Worm (Caenorhabditis elegans) whole organism, mixed stage, embryonic: ENCODE measurements around the gene mam-1.

ENCODE experiments used
- M03D4.4 ChIP-seq: sonication (generic microtip); optimal IDR thresholded peaks from 2 replicates; lab custom pipeline; 2017; ENCODE audit warnings: mild to moderate bottlenecking, missing genetic modification characterization, missing compliant biosample characterization
- bed-3 ChIP-seq: fragments of 200-800 bp; sonication (Bioruptor generic); optimal IDR thresholded peaks from 3 replicates; lab custom pipeline; 2018; ENCODE audit warnings: mild to moderate bottlenecking, missing genetic modification characterization, moderate library complexity, missing compliant biosample characterization
- blmp-1 ChIP-seq: fragments of 150-350 bp; optimal IDR thresholded peaks from 2 replicates; lab custom pipeline; 2014; ENCODE audit warnings: missing biosample characterization, missing genetic modification characterization
- ceh-39 ChIP-seq: fragments of 150-350 bp; optimal IDR thresholded peaks from 2 replicates; lab custom pipeline; 2014; ENCODE audit warnings: missing biosample characterization, missing genetic modification characterization
- ceh-43 ChIP-seq: fragments of 200-800 bp; sonication (Bioruptor generic); optimal IDR thresholded peaks from 2 replicates; lab custom pipeline; 2018; ENCODE audit warnings: mild to moderate bottlenecking, missing genetic modification characterization, moderate library complexity, missing compliant biosample characterization
- ceh-83 ChIP-seq: fragments of 200-800 bp; sonication (Bioruptor generic); optimal IDR thresholded peaks from 2 replicates; lab custom pipeline; 2018; ENCODE audit warnings: mild to moderate bottlenecking, missing genetic modification characterization, missing compliant biosample characterization
- ces-1 ChIP-seq: fragments of 150-350 bp; optimal IDR thresholded peaks from 2 replicates; lab custom pipeline; 2014; ENCODE audit warnings: missing biosample characterization, missing genetic modification reagents, missing genetic modification characterization
- cnd-1 ChIP-seq: fragments of 200-800 bp; sonication (Bioruptor generic); optimal IDR thresholded peaks from 2 replicates; lab custom pipeline; 2018; ENCODE audit warnings: mild to moderate bottlenecking, missing genetic modification characterization, missing compliant biosample characterization
- drap-1 ChIP-seq: fragments of 200-800 bp; sonication (Bioruptor generic); optimal IDR thresholded peaks from 3 replicates; lab custom pipeline; 2018; ENCODE audit warnings: mild to moderate bottlenecking, missing genetic modification characterization, missing compliant biosample characterization
- flh-1 ChIP-seq: fragments of 200-800 bp; sonication (Bioruptor generic); optimal IDR thresholded peaks from 2 replicates; lab custom pipeline; 2018; ENCODE audit warnings: mild to moderate bottlenecking, missing genetic modification characterization, moderate library complexity, missing compliant biosample characterization
- hlh-1 ChIP-seq: fragments of 150-350 bp; optimal IDR thresholded peaks from 2 replicates; lab custom pipeline; 2014; ENCODE audit warnings: missing biosample characterization, missing genetic modification reagents, missing genetic modification characterization
- lsy-2 ChIP-seq: fragments of 150-350 bp; optimal IDR thresholded peaks from 2 replicates; lab custom pipeline; 2014; ENCODE audit warnings: missing biosample characterization, missing genetic modification characterization
- mab-5 ChIP-seq: fragments of 150-350 bp; optimal IDR thresholded peaks from 2 replicates; lab custom pipeline; 2014; ENCODE audit warnings: missing biosample characterization, missing genetic modification characterization
- mep-1 ChIP-seq: fragments of 150-350 bp; optimal IDR thresholded peaks from 2 replicates; lab custom pipeline; 2017; ENCODE audit warnings: missing biosample characterization, missing genetic modification reagents, missing genetic modification characterization, inconsistent platforms
- mls-2 ChIP-seq: sonication (generic microtip); optimal IDR thresholded peaks from 2 replicates; lab custom pipeline; 2016; ENCODE audit warnings: mild to moderate bottlenecking, missing genetic modification characterization, moderate library complexity, missing compliant biosample characterization
- nhr-12 ChIP-seq: fragments of 150-350 bp; optimal IDR thresholded peaks from 2 replicates; lab custom pipeline; 2014; ENCODE audit warnings: missing biosample characterization, missing genetic modification characterization
- nhr-237 ChIP-seq: fragments of 150-350 bp; optimal IDR thresholded peaks from 2 replicates; lab custom pipeline; 2014; ENCODE audit warnings: missing biosample characterization, missing genetic modification characterization
- nhr-28 ChIP-seq: fragments of 150-350 bp; optimal IDR thresholded peaks from 2 replicates; lab custom pipeline; 2014; ENCODE audit warnings: missing biosample characterization, missing genetic modification characterization
- nhr-76 ChIP-seq: sonication (generic microtip); optimal IDR thresholded peaks from 2 replicates; lab custom pipeline; 2017; ENCODE audit warnings: missing biosample characterization, missing genetic modification characterization
- pha-4 ChIP-seq: fragments of 150-350 bp; optimal IDR thresholded peaks from 2 replicates; lab custom pipeline; 2018; ENCODE audit warnings: missing biosample characterization, missing genetic modification reagents, missing genetic modification characterization
- sem-2 ChIP-seq: fragments of 200-800 bp; sonication (Bioruptor generic); optimal IDR thresholded peaks from 2 replicates; lab custom pipeline; 2018; ENCODE audit warnings: mild to moderate bottlenecking, missing genetic modification characterization, missing compliant biosample characterization
- snpc-4 ChIP-seq: fragments of 150-350 bp; optimal IDR thresholded peaks from 2 replicates; lab custom pipeline; 2014; ENCODE audit warnings: missing biosample characterization, missing genetic modification characterization
- sptf-1 ChIP-seq: sonication (generic microtip); optimal IDR thresholded peaks from 2 replicates; lab custom pipeline; 2017; ENCODE audit warnings: mild to moderate bottlenecking, missing genetic modification characterization, moderate library complexity, missing compliant biosample characterization
- tbx-8 ChIP-seq: fragments of 200-800 bp; sonication (Bioruptor generic); optimal IDR thresholded peaks from 2 replicates; lab custom pipeline; 2018; ENCODE audit warnings: mild to moderate bottlenecking, missing genetic modification characterization, moderate library complexity, missing compliant biosample characterization
- unc-120 ChIP-seq: sonication (generic microtip); optimal IDR thresholded peaks from 2 replicates; lab custom pipeline; 2017; ENCODE audit warnings: missing genetic modification characterization, missing compliant biosample characterization; ENCODE audit not compliant: poor library complexity, severe bottlenecking
- unc-62 ChIP-seq: fragments of 150-350 bp; optimal IDR thresholded peaks from 2 replicates; lab custom pipeline; 2014; ENCODE audit warnings: missing biosample characterization, missing genetic modification reagents, missing genetic modification characterization
- ztf-11 ChIP-seq: fragments of 150-350 bp; optimal IDR thresholded peaks from 2 replicates; lab custom pipeline; 2014; ENCODE audit warnings: missing biosample characterization, missing genetic modification characterization

Gene mam-1

DNA sequence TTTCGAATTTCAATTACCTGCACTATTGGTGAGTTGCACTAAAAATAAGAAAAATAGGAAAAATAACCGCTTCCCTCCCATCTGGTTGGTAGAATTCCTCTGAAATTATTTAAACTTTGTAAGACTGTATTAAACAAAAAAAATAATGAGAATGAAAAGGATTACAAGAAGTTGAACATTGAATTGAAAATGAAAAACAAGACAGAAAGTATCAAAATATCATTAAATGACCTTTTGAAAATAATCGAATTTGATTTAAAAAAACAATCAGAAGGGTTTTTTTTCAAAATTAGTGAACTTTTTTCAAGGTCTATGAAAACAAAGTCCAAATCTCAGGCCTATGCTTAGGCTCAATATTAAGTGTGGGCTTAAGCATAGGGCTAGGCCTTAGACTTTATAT lies 36.8 kb downstream of the mam-1 start, which contains the start of gene igcm-1:
Gene igcm-1, minus strand, starts transcription at position 101 of the 400 bp plus-strand sequence.
- TF ChIP-seq drap-1 (GFP tag; lab: Kevin White, UChicago) = no peak
- TF ChIP-seq pha-4 = no peak
- TF ChIP-seq mep-1 (tag; lab: Kevin White, UChicago) = no peak
- TF ChIP-seq unc-120 (tag; lab: Kevin White, UChicago) = no peak
- TF ChIP-seq ceh-39 (tag; lab: Kevin White, UChicago) = no peak
- TF ChIP-seq nhr-28 (tag; lab: Kevin White, UChicago) = no peak
- TF ChIP-seq ztf-11 (tag; lab: Kevin White, UChicago) = no peak
- TF ChIP-seq tbx-8 (GFP tag; lab: Kevin White, UChicago) = no peak
- no peak for TF ChIP-seq ceh-83 (GFP tag; lab: Kevin White, UChicago)
- no peak for TF ChIP-seq unc-62
- TF ChIP-seq ceh-43 (GFP tag; lab: Kevin White, UChicago) = no peak
- TF ChIP-seq blmp-1 = no peak
- TF ChIP-seq nhr-12 (tag; lab: Kevin White, UChicago) = no peak
- no peak for TF ChIP-seq mab-5 (tag; lab: Kevin White, UChicago)

- TF ChIP-seq cnd-1 (tag; lab: Kevin White, UChicago) (no peak), nhr-28 (tag; lab: Kevin White, UChicago) (no peak), pha-4 (no peak), lsy-2 (tag; lab: Kevin White, UChicago) (no peak), M03D4.4 (tag; lab: Kevin White, UChicago) (no peak), snpc-4 (no peak), mab-5 (tag; lab: Kevin White, UChicago) (no peak), sem-2 (GFP tag; lab: Kevin White, UChicago) (no peak), bed-3 (no peak), flh-1 (GFP tag; lab: Kevin White, UChicago) (no peak), nhr-237 (tag; lab: Kevin White, UChicago) (no peak), ztf-11 (tag; lab: Kevin White, UChicago) (no peak), sptf-1 (tag; lab: Kevin White, UChicago) (no peak)
- TF ChIP-seq, all 35 proteins: peak for 0
Measured at ce11 chrX:845443-845842, 42.8 kb downstream of the mam-1 start.

DNA sequence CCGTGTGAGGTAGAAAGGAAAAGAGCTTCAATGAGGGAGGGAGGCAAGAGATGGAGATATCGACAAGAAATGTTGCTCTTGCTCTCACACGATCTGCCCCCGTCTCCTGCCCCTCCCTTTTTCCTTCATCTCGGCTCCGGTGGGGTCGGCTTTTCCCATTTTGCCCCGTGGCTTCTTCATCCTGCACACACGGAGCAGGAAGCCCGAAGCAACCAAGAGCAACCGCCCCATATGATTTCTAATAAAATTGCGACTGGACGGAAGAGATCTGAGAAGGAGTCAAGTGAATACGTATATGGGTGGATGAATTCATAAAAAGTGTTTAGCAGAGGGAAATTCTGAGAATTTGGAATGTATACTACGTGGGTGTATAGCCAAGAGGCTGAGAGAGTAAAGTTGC lies 43.5 kb downstream of the mam-1 start:
- peak; percentile 51 for TF ChIP-seq unc-120 (tag; lab: Kevin White, UChicago)
- TF ChIP-seq nhr-76 (tag; lab: Kevin White, UChicago) = no peak
- TF ChIP-seq ces-1 (GFP tag; lab: Kevin White, UChicago) = peak; percentile 18
- no peak for TF ChIP-seq lsy-2 (tag; lab: Kevin White, UChicago)

DNA sequence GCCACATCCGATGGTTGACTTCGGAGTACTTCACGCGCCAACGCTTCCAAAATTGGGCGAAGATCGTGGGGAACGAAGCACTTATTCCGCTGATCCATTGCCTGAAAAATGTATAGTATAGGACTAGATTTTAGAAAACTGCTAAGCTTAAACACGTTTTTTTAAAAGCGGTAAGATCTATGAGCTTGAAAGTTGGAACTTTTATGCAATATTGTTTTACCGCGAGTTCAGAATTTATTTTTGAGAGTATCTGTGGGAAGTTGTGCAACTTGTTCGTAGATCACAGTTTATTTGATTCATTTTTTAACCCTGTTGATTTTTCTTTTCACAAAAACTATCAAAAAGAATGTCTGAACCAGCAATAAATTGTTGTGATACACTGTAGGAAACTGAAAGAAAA lies 46.8 kb downstream of the mam-1 start, which contains the start of gene F39H12.3:
Gene F39H12.3, minus strand, starts transcription at position 101 of the 400 bp plus-strand sequence.
- TF ChIP-seq hlh-1 (tag; lab: Kevin White, UChicago) = no peak
- TF ChIP-seq, all 35 proteins: peak for 0

- TF ChIP-seq mls-2 (tag; lab: Kevin White, UChicago) = no peak
- TF ChIP-seq ceh-39 (tag; lab: Kevin White, UChicago) = no peak
- no peak for TF ChIP-seq ces-1 (GFP tag; lab: Kevin White, UChicago)
- no peak for TF ChIP-seq nhr-76 (tag; lab: Kevin White, UChicago)
- TF ChIP-seq, all 35 proteins: peak for 0
Measured at ce11 chrX:834478-834877, 53.7 kb downstream of the mam-1 start, which contains the start of gene F39H12.1. F39H12.1 (plus strand) TSS chrX:834778.
